Worm (Caenorhabditis elegans): Measurements from ENCODE around the gene npp-25.

DNA sequence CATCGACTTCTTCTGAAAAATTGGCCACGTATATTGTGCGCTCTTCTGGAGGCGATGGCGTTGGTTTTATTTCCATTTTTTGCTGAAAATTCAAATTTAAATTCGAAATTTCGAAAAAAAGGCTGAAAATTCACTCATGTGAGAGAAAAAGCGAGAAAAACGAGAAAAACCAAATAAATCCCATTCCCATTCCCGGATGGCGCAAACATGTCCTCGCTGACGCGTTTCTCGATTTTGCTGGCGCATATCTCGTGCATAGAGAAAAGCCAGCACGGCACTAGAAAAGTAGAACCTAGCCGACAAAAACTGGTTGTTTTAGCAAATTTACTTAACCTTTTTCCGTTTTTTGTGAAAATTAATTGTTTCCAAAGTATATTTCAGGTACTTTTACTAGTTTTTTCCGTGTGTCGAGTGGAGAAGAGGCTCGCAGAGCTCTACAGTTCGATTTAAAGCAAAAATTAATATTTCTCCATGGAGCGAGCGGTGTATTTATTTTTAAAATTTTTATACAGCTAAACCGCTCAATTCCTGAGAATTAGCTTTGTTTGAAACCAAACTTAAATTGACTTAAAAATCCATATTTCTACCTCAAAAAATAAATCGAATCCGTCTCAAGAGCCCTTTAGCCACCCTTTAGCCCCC is 6.1 kb upstream of the npp-25 start, which contains the start of gene rbm-7:
- TF ChIP-seq unc-39 (tag; optimal IDR thresholded peaks at IDR 0.05) (no peak), bed-3 (GFP tag; optimal IDR thresholded peaks at IDR 0.05) (no peak), nhr-76 (tag; optimal IDR thresholded peaks at IDR 0.05) (no peak), lin-13 (tag; optimal IDR thresholded peaks at IDR 0.05) (peak; percentile 79), ztf-11 (tag; optimal IDR thresholded peaks at IDR 0.05) (no peak), ceh-43 (GFP tag; optimal IDR thresholded peaks at IDR 0.05) (no peak), drap-1 (GFP tag; optimal IDR thresholded peaks at IDR 0.05) (no peak), nhr-28 (tag; optimal IDR thresholded peaks at IDR 0.05) (no peak), flh-1 (GFP tag; optimal IDR thresholded peaks at IDR 0.05) (no peak), lin-32 (GFP tag; optimal IDR thresholded peaks at IDR 0.05) (no peak)
